Worm (Caenorhabditis elegans) whole organism, L3 larva: Measurements from ENCODE around the gene snf-12.
A peak's percentile ranks its signal among the peaks of the same experiment; 100 is the strongest.

Experiments used
- R02D3.7 ChIP-seq: fragments of 150-350 bp; optimal IDR thresholded peaks from 2 replicates; lab custom pipeline; 2014; ENCODE audit warnings: missing biosample characterization, missing genetic modification characterization
- aly-2 ChIP-seq: fragments of 150-350 bp; optimal IDR thresholded peaks from 2 replicates; lab custom pipeline; 2014; ENCODE audit warnings: missing biosample characterization, missing genetic modification characterization
- ama-1 ChIP-seq: fragments of 150-350 bp; optimal IDR thresholded peaks from 2 replicates; lab custom pipeline; 2018
- ceh-16 ChIP-seq: sonication (generic microtip); optimal IDR thresholded peaks from 2 replicates; lab custom pipeline; 2017; ENCODE audit warnings: missing biosample characterization, missing genetic modification characterization
- ceh-28 ChIP-seq: fragments of 150-350 bp; optimal IDR thresholded peaks from 2 replicates; lab custom pipeline; 2014; ENCODE audit warnings: missing biosample characterization, missing genetic modification reagents, missing genetic modification characterization
- ceh-9 ChIP-seq: sonication (generic microtip); optimal IDR thresholded peaks from 2 replicates; lab custom pipeline; 2018; ENCODE audit warnings: missing biosample characterization, missing genetic modification characterization
- daf-12 ChIP-seq: fragments of 150-350 bp; optimal IDR thresholded peaks from 2 replicates; lab custom pipeline; 2014; ENCODE audit warnings: missing biosample characterization, missing genetic modification reagents, missing genetic modification characterization
- egl-27 ChIP-seq: sonication (generic microtip); optimal IDR thresholded peaks from 4 replicates; lab custom pipeline; 2017; ENCODE audit warnings: missing biosample characterization, missing genetic modification reagents, missing genetic modification characterization
- egl-5 ChIP-seq: fragments of 150-350 bp; optimal IDR thresholded peaks from 2 replicates; lab custom pipeline; 2017; ENCODE audit warnings: missing biosample characterization, missing genetic modification reagents, missing genetic modification characterization, inconsistent platforms
- elt-2 ChIP-seq: sonication (generic microtip); optimal IDR thresholded peaks from 2 replicates; lab custom pipeline; 2016; ENCODE audit warnings: missing genetic modification reagents, mild to moderate bottlenecking, missing genetic modification characterization, missing compliant biosample characterization
- elt-3 ChIP-seq, 3 experiments: fragments of 150-350 bp in 1 of 3; sonication (generic microtip) in 2 of 3; optimal IDR thresholded peaks; 2 replicates in 2 of 3; 4 replicates in 1 of 3; lab custom pipeline; 2014 to 2017; ENCODE audit warnings: missing biosample characterization in 3 of 3, missing genetic modification characterization in 3 of 3
- eor-1 ChIP-seq, 2 experiments: fragments of 150-350 bp; optimal IDR thresholded peaks; 2 replicates each; lab custom pipeline; 2014 to 2018; ENCODE audit warnings: missing biosample characterization in 2 of 2, missing genetic modification characterization in 2 of 2
- fkh-10 ChIP-seq: sonication (generic microtip); optimal IDR thresholded peaks from 2 replicates; lab custom pipeline; 2017; ENCODE audit warnings: missing biosample characterization, missing genetic modification reagents, missing genetic modification characterization
- fkh-2 ChIP-seq: fragments of 150-350 bp; optimal IDR thresholded peaks from 2 replicates; lab custom pipeline; 2014; ENCODE audit warnings: missing biosample characterization, missing genetic modification reagents, missing genetic modification characterization
- fos-1 ChIP-seq: fragments of 150-350 bp; optimal IDR thresholded peaks from 2 replicates; lab custom pipeline; 2014; ENCODE audit warnings: missing biosample characterization, missing genetic modification characterization
- hmg-11 ChIP-seq: sonication (generic microtip); optimal IDR thresholded peaks from 2 replicates; lab custom pipeline; 2016; ENCODE audit warnings: missing genetic modification characterization, missing compliant biosample characterization
- jun-1 ChIP-seq: fragments of 150-350 bp; optimal IDR thresholded peaks from 2 replicates; lab custom pipeline; 2014; ENCODE audit warnings: missing biosample characterization, missing genetic modification reagents, missing genetic modification characterization
- lin-15B ChIP-seq: fragments of 150-350 bp; optimal IDR thresholded peaks from 2 replicates; lab custom pipeline; 2014; ENCODE audit warnings: missing biosample characterization, missing genetic modification characterization
- lin-39 ChIP-seq: fragments of 150-350 bp; optimal IDR thresholded peaks from 2 replicates; lab custom pipeline; 2018; ENCODE audit warnings: missing biosample characterization, missing genetic modification reagents, missing genetic modification characterization
- lsy-12 ChIP-seq: sonication (generic microtip); optimal IDR thresholded peaks from 2 replicates; lab custom pipeline; 2016; ENCODE audit warnings: mild to moderate bottlenecking, missing genetic modification characterization, missing compliant biosample characterization
- mml-1 ChIP-seq: fragments of 150-350 bp; sonication (generic microtip); optimal IDR thresholded peaks from 3 replicates; lab custom pipeline; 2014; ENCODE audit warnings: missing biosample characterization, missing genetic modification characterization
- nfya-1 ChIP-seq: sonication (generic microtip); optimal IDR thresholded peaks from 2 replicates; lab custom pipeline; 2017; ENCODE audit warnings: missing genetic modification characterization, mild to moderate bottlenecking, missing compliant biosample characterization, antibody characterized with exemption, moderate library complexity; ENCODE audit not compliant: insufficient read depth
- nhr-11 ChIP-seq: fragments of 150-350 bp; optimal IDR thresholded peaks from 2 replicates; lab custom pipeline; 2014; ENCODE audit warnings: missing biosample characterization, missing genetic modification characterization
- nhr-12 ChIP-seq: fragments of 150-350 bp; optimal IDR thresholded peaks from 2 replicates; lab custom pipeline; 2014; ENCODE audit warnings: missing biosample characterization, missing genetic modification characterization
- nhr-23 ChIP-seq: fragments of 150-350 bp; optimal IDR thresholded peaks from 2 replicates; lab custom pipeline; 2014; ENCODE audit warnings: missing biosample characterization, missing genetic modification reagents, missing genetic modification characterization
- nhr-25 ChIP-seq: sonication (generic microtip); optimal IDR thresholded peaks from 2 replicates; lab custom pipeline; 2017; ENCODE audit warnings: missing biosample characterization, missing genetic modification characterization
- nhr-28 ChIP-seq: fragments of 150-350 bp; optimal IDR thresholded peaks from 2 replicates; lab custom pipeline; 2014; ENCODE audit warnings: missing biosample characterization, missing genetic modification characterization
- nhr-67 ChIP-seq: fragments of 150-350 bp; optimal IDR thresholded peaks from 2 replicates; lab custom pipeline; 2014; ENCODE audit warnings: missing biosample characterization, missing genetic modification characterization
- nhr-76 ChIP-seq: fragments of 150-350 bp; sonication (generic microtip); optimal IDR thresholded peaks from 5 replicates; lab custom pipeline; 2014; ENCODE audit warnings: missing biosample characterization, missing genetic modification characterization
- nhr-77 ChIP-seq: fragments of 150-350 bp; optimal IDR thresholded peaks from 2 replicates; lab custom pipeline; 2014; ENCODE audit warnings: missing biosample characterization, missing genetic modification characterization
- pha-4 ChIP-seq: fragments of 150-350 bp; optimal IDR thresholded peaks from 2 replicates; lab custom pipeline; 2014; ENCODE audit warnings: missing biosample characterization, missing genetic modification reagents, missing genetic modification characterization
- pqm-1 ChIP-seq: fragments of 150-350 bp; optimal IDR thresholded peaks from 2 replicates; lab custom pipeline; 2017; ENCODE audit warnings: missing biosample characterization, missing genetic modification characterization, inconsistent platforms
- sea-2 ChIP-seq: fragments of 150-350 bp; sonication (generic microtip); optimal IDR thresholded peaks from 4 replicates; lab custom pipeline; 2014; ENCODE audit warnings: missing biosample characterization, missing genetic modification reagents, missing genetic modification characterization
- skn-1 ChIP-seq: fragments of 150-350 bp; optimal IDR thresholded peaks from 2 replicates; lab custom pipeline; 2014; ENCODE audit warnings: missing biosample characterization, missing genetic modification characterization
- snpc-4 ChIP-seq: fragments of 150-350 bp; optimal IDR thresholded peaks from 2 replicates; lab custom pipeline; 2014; ENCODE audit warnings: missing biosample characterization, missing genetic modification characterization
- unc-39 ChIP-seq: sonication (generic microtip); optimal IDR thresholded peaks from 4 replicates; lab custom pipeline; 2017; ENCODE audit warnings: missing biosample characterization, missing genetic modification characterization
- unc-62 ChIP-seq: fragments of 150-350 bp; sonication (generic microtip); optimal IDR thresholded peaks from 4 replicates; lab custom pipeline; 2014; ENCODE audit warnings: missing biosample characterization, missing genetic modification reagents, missing genetic modification characterization

Gene snf-12

ce11 chrX:8996496-8997116 lies 32.7 kb upstream of the snf-12 start:
- TF ChIP-seq pha-4 (tag; lab: Kevin White, UChicago) (peak; percentile 27), fkh-10 (GFP tag; lab: Kevin White, UChicago) (peak; percentile 89), egl-5 (tag; lab: Kevin White, UChicago) (no peak)

ce11 chrX:8997450-8998075 lies 31.7 kb upstream of the snf-12 start, which contains the start of gene C24A3.2:
Gene C24A3.2 (plus strand): TSS chrX:8997500.
- peak; percentile 19 for TF ChIP-seq nfya-1 (tag; lab: Kevin White, UChicago)
- TF ChIP-seq pqm-1: no peak
- peak; percentile 5 for TF ChIP-seq pha-4 (tag; lab: Kevin White, UChicago)
- no peak for TF ChIP-seq mml-1 (tag; lab: Kevin White, UChicago)
- no peak for TF ChIP-seq nhr-11 (tag; lab: Kevin White, UChicago)
- TF ChIP-seq egl-5 (tag; lab: Kevin White, UChicago): peak; percentile 27

- TF ChIP-seq fkh-10 (GFP tag; lab: Kevin White, UChicago) (no peak), nhr-76 (no peak), unc-62 (GFP tag; lab: Kevin White, UChicago) (no peak), snpc-4 (tag; lab: Kevin White, UChicago) (no peak), pqm-1 (no peak), skn-1 (tag; lab: Kevin White, UChicago) (no peak), eor-1 (tag; optimal IDR thresholded peaks at IDR 0.05; lab: Kevin White, UChicago) (no peak), nhr-23 (no peak), nfya-1 (tag; lab: Kevin White, UChicago) (no peak), hmg-11 (tag; lab: Kevin White, UChicago) (no peak), nhr-77 (tag; lab: Kevin White, UChicago) (no peak), unc-39 (tag; lab: Kevin White, UChicago) (no peak), lin-15B (tag; lab: Kevin White, UChicago) (no peak), pha-4 (tag; lab: Kevin White, UChicago) (no peak), ceh-9 (tag; lab: Kevin White, UChicago) (no peak), mml-1 (tag; lab: Kevin White, UChicago) (no peak), aly-2 (tag; lab: Kevin White, UChicago) (no peak), fos-1 (tag; lab: Kevin White, UChicago) (no peak), lsy-12 (tag; lab: Kevin White, UChicago) (no peak)
Observed at ce11 chrX:8998809-8999208, 30.5 kb upstream of the snf-12 start, which contains the start of gene C24A3.1. Gene C24A3.1 (plus strand): TSS chrX:8999071.

ce11 chrX:9010418-9010817 lies 18.9 kb upstream of the snf-12 start, which contains the start of gene C24A3.9:
Gene C24A3.9 (minus strand): TSS chrX:9010518.
- no peak for TF ChIP-seq nhr-67 (tag; lab: Kevin White, UChicago)
- TF ChIP-seq ama-1 (lab: Kevin White, UChicago): no peak
- TF ChIP-seq ceh-28 (tag; lab: Kevin White, UChicago): no peak
- TF ChIP-seq nhr-28 (tag; lab: Kevin White, UChicago): no peak
- no peak for TF ChIP-seq fkh-2 (tag; lab: Kevin White, UChicago)
- TF ChIP-seq nhr-76: no peak
- no peak for TF ChIP-seq nhr-12 (tag; lab: Kevin White, UChicago)

- TF ChIP-seq egl-27 (no peak), lin-39 (tag; lab: Kevin White, UChicago) (no peak), elt-3 (tag; optimal IDR thresholded peaks at IDR 0.05; lab: Kevin White, UChicago) (no peak), nfya-1 (tag; lab: Kevin White, UChicago) (no peak), ama-1 (lab: Kevin White, UChicago) (no peak), nhr-76 (no peak), jun-1 (no peak), nhr-25 (tag; lab: Kevin White, UChicago) (no peak), pha-4 (tag; lab: Kevin White, UChicago) (no peak), ceh-9 (tag; lab: Kevin White, UChicago) (no peak), egl-5 (tag; lab: Kevin White, UChicago) (no peak), daf-12 (tag; lab: Kevin White, UChicago) (no peak), ceh-16 (tag; lab: Kevin White, UChicago) (no peak), nhr-28 (tag; lab: Kevin White, UChicago) (no peak), elt-2 (tag; lab: Kevin White, UChicago) (no peak), snpc-4 (tag; lab: Kevin White, UChicago) (no peak), sea-2 (GFP tag; lab: Kevin White, UChicago) (no peak), pqm-1 (no peak), R02D3.7 (tag; lab: Kevin White, UChicago) (no peak)
- TF ChIP-seq, all 47 proteins: peak for 0
Observed at ce11 chrX:9011471-9011870, 17.8 kb upstream of the snf-12 start.
